Worm (Caenorhabditis elegans): Measurements from ENCODE around the gene srp-8.

ce11 chrV:8161699-8162098, 21.8 kb upstream of the srp-8 start, which contains the start of gene F20D6.5:
- no peak for TF ChIP-seq nhr-237 (tag; optimal IDR thresholded peaks at IDR 0.05)
- TF ChIP-seq nhr-76 (tag; optimal IDR thresholded peaks at IDR 0.05): no peak
- no peak for TF ChIP-seq zip-8 (tag; optimal IDR thresholded peaks at IDR 0.05)

Measured in whole organism, mixed stage, embryonic.